Worm (Caenorhabditis elegans) whole organism, L1 larva: ENCODE data around the gene nhx-9.

Source experiments
- C34B4.2 ChIP-seq: sonication (generic microtip); optimal IDR thresholded peaks from 2 replicates; lab custom pipeline; 2017; ENCODE audit warnings: mild to moderate bottlenecking, missing genetic modification characterization, missing compliant biosample characterization
- F16B12.6 ChIP-seq: fragments of 150-350 bp; optimal IDR thresholded peaks from 2 replicates; lab custom pipeline; 2014; ENCODE audit warnings: missing biosample characterization, missing genetic modification characterization
- Y116A8C.19 ChIP-seq: sonication (generic microtip); optimal IDR thresholded peaks from 2 replicates; lab custom pipeline; 2016; ENCODE audit warnings: missing compliant biosample characterization, missing genetic modification characterization, borderline replicate concordance
- aha-1 ChIP-seq: fragments of 150-350 bp; optimal IDR thresholded peaks from 2 replicates; lab custom pipeline; 2014; ENCODE audit warnings: missing biosample characterization, missing genetic modification characterization
- ama-1 ChIP-seq: fragments of 150-350 bp; optimal IDR thresholded peaks from 2 replicates; lab custom pipeline; 2014
- blmp-1 ChIP-seq: fragments of 150-350 bp; optimal IDR thresholded peaks from 2 replicates; lab custom pipeline; 2014; ENCODE audit warnings: missing biosample characterization, missing genetic modification characterization
- ceh-8 ChIP-seq: fragments of 200-800 bp; sonication (Bioruptor generic); optimal IDR thresholded peaks from 2 replicates; lab custom pipeline; 2018; ENCODE audit warnings: mild to moderate bottlenecking, missing genetic modification characterization, moderate library complexity, missing compliant biosample characterization
- dsc-1 ChIP-seq: sonication (generic microtip); optimal IDR thresholded peaks from 2 replicates; lab custom pipeline; 2016; ENCODE audit warnings: mild to moderate bottlenecking, missing genetic modification characterization, missing compliant biosample characterization
- efl-3 ChIP-seq: fragments of 200-800 bp; sonication (Bioruptor generic); optimal IDR thresholded peaks from 2 replicates; lab custom pipeline; 2018; ENCODE audit warnings: mild to moderate bottlenecking, missing genetic modification characterization, missing compliant biosample characterization
- elt-3 ChIP-seq, 6 experiments: fragments of 150-350 bp in 1 of 6; sonication (generic microtip); optimal IDR thresholded peaks; 2 replicates each; lab custom pipeline; 2017 to 2018; ENCODE audit warnings: missing biosample characterization in 6 of 6, missing genetic modification characterization in 6 of 6, inconsistent platforms in 1 of 6
- ets-5 ChIP-seq: fragments of 200-800 bp; sonication (Bioruptor generic); IDR thresholded peaks from 2 replicates; pipeline ENCODE4 v1.3.6; 2022; ENCODE audit warnings: missing genetic modification characterization, missing compliant biosample characterization
- fkh-8 ChIP-seq: sonication (generic microtip); optimal IDR thresholded peaks from 2 replicates; lab custom pipeline; 2016; ENCODE audit warnings: mild to moderate bottlenecking, missing genetic modification characterization, missing compliant biosample characterization
- fos-1 ChIP-seq: fragments of 150-350 bp; optimal IDR thresholded peaks from 2 replicates; lab custom pipeline; 2014; ENCODE audit warnings: missing biosample characterization, missing genetic modification characterization
- grh-1 ChIP-seq: fragments of 200-800 bp; sonication (Bioruptor generic); IDR thresholded peaks from 2 replicates; pipeline ENCODE4 v1.3.6; 2022; ENCODE audit warnings: missing genetic modification reagents, missing genetic modification characterization, missing compliant biosample characterization
- hlh-4 ChIP-seq: sonication (generic microtip); optimal IDR thresholded peaks from 2 replicates; lab custom pipeline; 2016; ENCODE audit warnings: mild to moderate bottlenecking, missing genetic modification characterization, missing compliant biosample characterization
- hpl-2 ChIP-seq: fragments of 150-350 bp; optimal IDR thresholded peaks from 2 replicates; lab custom pipeline; 2014; ENCODE audit warnings: missing biosample characterization, missing genetic modification reagents, missing genetic modification characterization
- irx-1 ChIP-seq: sonication (generic microtip); optimal IDR thresholded peaks from 2 replicates; lab custom pipeline; 2016; ENCODE audit warnings: missing genetic modification characterization, missing compliant biosample characterization
- jun-1 ChIP-seq: fragments of 150-350 bp; optimal IDR thresholded peaks from 2 replicates; lab custom pipeline; 2014; ENCODE audit warnings: missing biosample characterization, missing genetic modification reagents, missing genetic modification characterization
- lin-14 ChIP-seq: fragments of 200-800 bp; sonication (Bioruptor generic); optimal IDR thresholded peaks from 2 replicates; lab custom pipeline; 2018; ENCODE audit warnings: mild to moderate bottlenecking, missing genetic modification characterization, moderate library complexity, missing compliant biosample characterization
- lin-15B ChIP-seq: fragments of 150-350 bp; sonication (generic microtip); optimal IDR thresholded peaks from 3 replicates; lab custom pipeline; 2014; ENCODE audit warnings: missing biosample characterization, missing genetic modification characterization
- lin-35 ChIP-seq, 2 experiments: fragments of 150-350 bp; optimal IDR thresholded peaks; 2 replicates each; lab custom pipeline; 2014; ENCODE audit warnings: missing biosample characterization in 2 of 2, missing genetic modification characterization in 2 of 2, missing genetic modification reagents in 2 of 2
- mef-2 ChIP-seq: fragments of 150-350 bp; optimal IDR thresholded peaks from 2 replicates; lab custom pipeline; 2014; ENCODE audit warnings: missing biosample characterization, missing genetic modification characterization
- nhr-11 ChIP-seq: fragments of 150-350 bp; optimal IDR thresholded peaks from 2 replicates; lab custom pipeline; 2014; ENCODE audit warnings: missing biosample characterization, missing genetic modification characterization
- nhr-20 ChIP-seq: sonication (generic microtip); optimal IDR thresholded peaks from 2 replicates; lab custom pipeline; 2016; ENCODE audit warnings: mild to moderate bottlenecking, missing genetic modification characterization, missing compliant biosample characterization
- nhr-77 ChIP-seq: fragments of 150-350 bp; optimal IDR thresholded peaks from 2 replicates; lab custom pipeline; 2014; ENCODE audit warnings: missing biosample characterization, missing genetic modification characterization
- pag-3 ChIP-seq: sonication (generic microtip); optimal IDR thresholded peaks from 2 replicates; lab custom pipeline; 2017; ENCODE audit warnings: missing genetic modification characterization, mild to moderate bottlenecking, missing compliant biosample characterization, antibody characterized with exemption, borderline replicate concordance; ENCODE audit not compliant: insufficient read depth
- skn-1 ChIP-seq: fragments of 150-350 bp; optimal IDR thresholded peaks from 2 replicates; lab custom pipeline; 2014; ENCODE audit warnings: missing biosample characterization, missing genetic modification characterization
- sup-37 ChIP-seq: fragments of 200-800 bp; sonication (Bioruptor generic); optimal IDR thresholded peaks from 2 replicates; lab custom pipeline; 2018; ENCODE audit warnings: mild to moderate bottlenecking, missing genetic modification characterization, missing compliant biosample characterization
- swsn-7 ChIP-seq: sonication (generic microtip); optimal IDR thresholded peaks from 2 replicates; lab custom pipeline; 2016; ENCODE audit warnings: missing genetic modification characterization, missing compliant biosample characterization
- tbx-2 ChIP-seq: sonication (generic microtip); optimal IDR thresholded peaks from 2 replicates; lab custom pipeline; 2016; ENCODE audit warnings: missing genetic modification characterization, missing compliant biosample characterization
- tlp-1 ChIP-seq: fragments of 150-350 bp; optimal IDR thresholded peaks from 2 replicates; lab custom pipeline; 2014; ENCODE audit warnings: missing biosample characterization, missing genetic modification characterization
- unc-30 ChIP-seq: sonication (generic microtip); optimal IDR thresholded peaks from 2 replicates; lab custom pipeline; 2017; ENCODE audit warnings: missing biosample characterization, missing genetic modification characterization
- unc-62 ChIP-seq: fragments of 150-350 bp; optimal IDR thresholded peaks from 2 replicates; lab custom pipeline; 2014; ENCODE audit warnings: missing biosample characterization, missing genetic modification reagents, missing genetic modification characterization
- vab-15 ChIP-seq: sonication (generic microtip); optimal IDR thresholded peaks from 2 replicates; lab custom pipeline; 2017; ENCODE audit warnings: missing genotype, mild to moderate bottlenecking, missing genetic modification characterization, missing compliant biosample characterization
- xbp-1 ChIP-seq: sonication (generic microtip); optimal IDR thresholded peaks from 2 replicates; lab custom pipeline; 2016; ENCODE audit warnings: missing genetic modification characterization, missing compliant biosample characterization
- ztf-4 ChIP-seq: fragments of 150-350 bp; optimal IDR thresholded peaks from 2 replicates; lab custom pipeline; 2014; ENCODE audit warnings: missing biosample characterization, missing genetic modification characterization

nhx-9 gene

ce11 chrIV:11961485-11962255 is 31.0 kb downstream of the nhx-9 start, which contains the start of gene ZK829.7 (continued):
- peak; percentile 79 for TF ChIP-seq irx-1
- no peak for TF ChIP-seq C34B4.2 (tag; lab: Kevin White, UChicago)
- no peak for TF ChIP-seq pag-3 (tag; lab: Kevin White, UChicago)
- TF ChIP-seq nhr-20 (tag; lab: Kevin White, UChicago), result peak; percentile 82
- no peak for TF ChIP-seq tlp-1 (tag; lab: Kevin White, UChicago)
- TF ChIP-seq mef-2 (tag; lab: Kevin White, UChicago), result no peak
- peak; percentile 83 for TF ChIP-seq tbx-2 (tag; lab: Kevin White, UChicago)
- peak; percentile 70 for TF ChIP-seq blmp-1 (tag; lab: Kevin White, UChicago)
- TF ChIP-seq nhr-77 (tag; lab: Kevin White, UChicago), result peak; percentile 61
- peak; percentile 71 for TF ChIP-seq xbp-1 (tag; lab: Kevin White, UChicago)
- TF ChIP-seq hlh-4 (tag; lab: Kevin White, UChicago), result no peak
- peak; percentile 81 for TF ChIP-seq swsn-7 (tag; lab: Kevin White, UChicago)
- TF ChIP-seq lin-35 (GFP tag; optimal IDR thresholded peaks at IDR 0.05; lab: Kevin White, UChicago), result peak; percentile 92 to 96
- TF ChIP-seq ama-1 (lab: Kevin White, UChicago), result no peak
- TF ChIP-seq lin-15B, result peak; percentile 36
- peak; percentile 17 for TF ChIP-seq skn-1 (tag; lab: Kevin White, UChicago)
- no peak for TF ChIP-seq Y116A8C.19
- peak; percentile 12 for TF ChIP-seq F16B12.6 (tag; lab: Kevin White, UChicago)
- peak; percentile 67 for TF ChIP-seq fkh-8 (tag; lab: Kevin White, UChicago)
- peak; percentile 81 for TF ChIP-seq lin-14 (GFP tag; lab: Kevin White, UChicago)
- TF ChIP-seq grh-1 (GFP tag; lab: Robert Waterston, UW), result peak; percentile 83
- TF ChIP-seq hpl-2, result no peak
- TF ChIP-seq fos-1 (tag; lab: Kevin White, UChicago), result peak; percentile 67

- TF ChIP-seq unc-30 (tag; lab: Kevin White, UChicago) (no peak), dsc-1 (tag; lab: Kevin White, UChicago) (no peak), unc-62 (GFP tag; lab: Kevin White, UChicago) (no peak), fkh-8 (tag; lab: Kevin White, UChicago) (peak; percentile 21), nhr-11 (tag; lab: Kevin White, UChicago) (peak; percentile 1), elt-3 (tag; optimal IDR thresholded peaks at IDR 0.05; lab: Kevin White, UChicago) (no peak), lin-14 (GFP tag; lab: Kevin White, UChicago) (no peak), ets-5 (GFP tag; lab: Robert Waterston, UW) (no peak)
These were observed 34.7 kb downstream of the nhx-9 start, which contains the start of gene srj-1 for ce11 chrIV:11965327-11965726. Gene srj-1 (minus strand): TSS chrIV:11965427.

- TF ChIP-seq sup-37 (GFP tag; lab: Kevin White, UChicago) (no peak), aha-1 (no peak), tlp-1 (tag; lab: Kevin White, UChicago) (no peak), ceh-8 (GFP tag; lab: Kevin White, UChicago) (no peak), lin-15B (no peak), jun-1 (no peak), Y116A8C.19 (no peak), vab-15 (tag; lab: Kevin White, UChicago) (no peak), xbp-1 (tag; lab: Kevin White, UChicago) (no peak), ztf-4 (tag; lab: Kevin White, UChicago) (no peak), efl-3 (GFP tag; lab: Kevin White, UChicago) (no peak)
These were observed 39.5 kb downstream of the nhx-9 start, which contains the start of gene ZK829.9 for ce11 chrIV:11970171-11970570. Gene ZK829.9 (plus strand): TSS chrIV:11970534.
